Worm (Caenorhabditis elegans) whole organism, L2 larva: ENCODE data around the gene fbxa-71.
"Not testable (repeated sequence)": the region's sequence is repeated elsewhere in the genome, so short reads cannot be mapped to it uniquely, and the experiment has no call there.

Experiments
- alr-1 ChIP-seq: fragments of 150-350 bp; optimal IDR thresholded peaks from 2 replicates; lab custom pipeline; 2014; ENCODE audit warnings: missing biosample characterization, missing genetic modification characterization
- nhr-10 ChIP-seq: sonication (generic microtip); optimal IDR thresholded peaks from 2 replicates; lab custom pipeline; 2017; ENCODE audit warnings: missing biosample characterization, missing genetic modification characterization
- sma-9 ChIP-seq, 2 experiments: fragments of 150-350 bp in 1 of 2; sonication (generic microtip) in 1 of 2; optimal IDR thresholded peaks; 2 replicates each; lab custom pipeline; 2014 to 2016; ENCODE audit warnings: missing genetic modification characterization in 2 of 2, mild to moderate bottlenecking in 1 of 2, missing biosample characterization in 1 of 2, missing compliant biosample characterization in 1 of 2, missing genetic modification reagents in 1 of 2, moderate library complexity in 1 of 2

ce11 chrIII:2261353-2261752, 5.7 kb downstream of the fbxa-71 start, which contains the start of gene fbxa-42:
- TF ChIP-seq alr-1; sma-9 (GFP tag; optimal IDR thresholded peaks at IDR 0.05; lab: Kevin White, UChicago); sma-9 (tag; optimal IDR thresholded peaks at IDR 0.05; lab: Kevin White, UChicago); nhr-10: not testable (repeated sequence)
